Worm (Caenorhabditis elegans) whole organism, L3 larva: Measurements from ENCODE around the gene C13C4.6.

Experiments
- R02D3.7 ChIP-seq: fragments of 150-350 bp; optimal IDR thresholded peaks from 2 replicates; lab custom pipeline; 2014; ENCODE audit warnings: missing biosample characterization, missing genetic modification characterization
- ZK546.5 ChIP-seq: sonication (generic microtip); optimal IDR thresholded peaks from 2 replicates; lab custom pipeline; 2017; ENCODE audit warnings: missing biosample characterization, missing genetic modification characterization
- ama-1 ChIP-seq: fragments of 150-350 bp; optimal IDR thresholded peaks from 2 replicates; lab custom pipeline; 2018
- ceh-16 ChIP-seq: sonication (generic microtip); optimal IDR thresholded peaks from 2 replicates; lab custom pipeline; 2017; ENCODE audit warnings: missing biosample characterization, missing genetic modification characterization
- ceh-82 ChIP-seq: fragments of 150-350 bp; optimal IDR thresholded peaks from 2 replicates; lab custom pipeline; 2014; ENCODE audit warnings: missing biosample characterization, missing genetic modification characterization
- ceh-9 ChIP-seq: sonication (generic microtip); optimal IDR thresholded peaks from 2 replicates; lab custom pipeline; 2018; ENCODE audit warnings: missing biosample characterization, missing genetic modification characterization
- daf-12 ChIP-seq: fragments of 150-350 bp; optimal IDR thresholded peaks from 2 replicates; lab custom pipeline; 2014; ENCODE audit warnings: missing biosample characterization, missing genetic modification reagents, missing genetic modification characterization
- egl-27 ChIP-seq: sonication (generic microtip); optimal IDR thresholded peaks from 4 replicates; lab custom pipeline; 2017; ENCODE audit warnings: missing biosample characterization, missing genetic modification reagents, missing genetic modification characterization
- egl-5 ChIP-seq: fragments of 150-350 bp; optimal IDR thresholded peaks from 2 replicates; lab custom pipeline; 2017; ENCODE audit warnings: missing biosample characterization, missing genetic modification reagents, missing genetic modification characterization, inconsistent platforms
- elt-1 ChIP-seq: fragments of 150-350 bp; optimal IDR thresholded peaks from 2 replicates; lab custom pipeline; 2014; ENCODE audit warnings: missing biosample characterization, missing genetic modification characterization
- elt-3 ChIP-seq, 3 experiments: fragments of 150-350 bp in 1 of 3; sonication (generic microtip) in 2 of 3; optimal IDR thresholded peaks; 2 replicates in 2 of 3; 4 replicates in 1 of 3; lab custom pipeline; 2014 to 2017; ENCODE audit warnings: missing biosample characterization in 3 of 3, missing genetic modification characterization in 3 of 3
- fkh-2 ChIP-seq: fragments of 150-350 bp; optimal IDR thresholded peaks from 2 replicates; lab custom pipeline; 2014; ENCODE audit warnings: missing biosample characterization, missing genetic modification reagents, missing genetic modification characterization
- fos-1 ChIP-seq: fragments of 150-350 bp; optimal IDR thresholded peaks from 2 replicates; lab custom pipeline; 2014; ENCODE audit warnings: missing biosample characterization, missing genetic modification characterization
- hmg-11 ChIP-seq: sonication (generic microtip); optimal IDR thresholded peaks from 2 replicates; lab custom pipeline; 2016; ENCODE audit warnings: missing genetic modification characterization, missing compliant biosample characterization
- jun-1 ChIP-seq: fragments of 150-350 bp; optimal IDR thresholded peaks from 2 replicates; lab custom pipeline; 2014; ENCODE audit warnings: missing biosample characterization, missing genetic modification reagents, missing genetic modification characterization
- lin-15B ChIP-seq: fragments of 150-350 bp; optimal IDR thresholded peaks from 2 replicates; lab custom pipeline; 2014; ENCODE audit warnings: missing biosample characterization, missing genetic modification characterization
- lin-39 ChIP-seq: fragments of 150-350 bp; optimal IDR thresholded peaks from 2 replicates; lab custom pipeline; 2018; ENCODE audit warnings: missing biosample characterization, missing genetic modification reagents, missing genetic modification characterization
- lsy-12 ChIP-seq: sonication (generic microtip); optimal IDR thresholded peaks from 2 replicates; lab custom pipeline; 2016; ENCODE audit warnings: mild to moderate bottlenecking, missing genetic modification characterization, missing compliant biosample characterization
- mdl-1 ChIP-seq: fragments of 150-350 bp; optimal IDR thresholded peaks from 2 replicates; lab custom pipeline; 2014; ENCODE audit warnings: missing biosample characterization, missing genetic modification characterization
- mml-1 ChIP-seq: fragments of 150-350 bp; sonication (generic microtip); optimal IDR thresholded peaks from 3 replicates; lab custom pipeline; 2014; ENCODE audit warnings: missing biosample characterization, missing genetic modification characterization
- nhr-12 ChIP-seq: fragments of 150-350 bp; optimal IDR thresholded peaks from 2 replicates; lab custom pipeline; 2014; ENCODE audit warnings: missing biosample characterization, missing genetic modification characterization
- nhr-237 ChIP-seq: fragments of 150-350 bp; optimal IDR thresholded peaks from 2 replicates; lab custom pipeline; 2014; ENCODE audit warnings: missing biosample characterization, missing genetic modification characterization
- nhr-25 ChIP-seq: sonication (generic microtip); optimal IDR thresholded peaks from 2 replicates; lab custom pipeline; 2017; ENCODE audit warnings: missing biosample characterization, missing genetic modification characterization
- nhr-28 ChIP-seq: fragments of 150-350 bp; optimal IDR thresholded peaks from 2 replicates; lab custom pipeline; 2014; ENCODE audit warnings: missing biosample characterization, missing genetic modification characterization
- nhr-43 ChIP-seq: sonication (generic microtip); optimal IDR thresholded peaks from 2 replicates; lab custom pipeline; 2016; ENCODE audit warnings: mild to moderate bottlenecking, missing genetic modification characterization, missing compliant biosample characterization; ENCODE audit not compliant: poor library complexity, severe bottlenecking
- nhr-76 ChIP-seq: fragments of 150-350 bp; sonication (generic microtip); optimal IDR thresholded peaks from 5 replicates; lab custom pipeline; 2014; ENCODE audit warnings: missing biosample characterization, missing genetic modification characterization
- nhr-77 ChIP-seq: fragments of 150-350 bp; optimal IDR thresholded peaks from 2 replicates; lab custom pipeline; 2014; ENCODE audit warnings: missing biosample characterization, missing genetic modification characterization
- pha-4 ChIP-seq: fragments of 150-350 bp; optimal IDR thresholded peaks from 2 replicates; lab custom pipeline; 2014; ENCODE audit warnings: missing biosample characterization, missing genetic modification reagents, missing genetic modification characterization
- pqm-1 ChIP-seq: fragments of 150-350 bp; optimal IDR thresholded peaks from 2 replicates; lab custom pipeline; 2017; ENCODE audit warnings: missing biosample characterization, missing genetic modification characterization, inconsistent platforms
- sea-2 ChIP-seq: fragments of 150-350 bp; sonication (generic microtip); optimal IDR thresholded peaks from 4 replicates; lab custom pipeline; 2014; ENCODE audit warnings: missing biosample characterization, missing genetic modification reagents, missing genetic modification characterization
- skn-1 ChIP-seq: fragments of 150-350 bp; optimal IDR thresholded peaks from 2 replicates; lab custom pipeline; 2014; ENCODE audit warnings: missing biosample characterization, missing genetic modification characterization
- snpc-4 ChIP-seq: fragments of 150-350 bp; optimal IDR thresholded peaks from 2 replicates; lab custom pipeline; 2014; ENCODE audit warnings: missing biosample characterization, missing genetic modification characterization
- tbx-2 ChIP-seq: sonication (generic microtip); optimal IDR thresholded peaks from 2 replicates; lab custom pipeline; 2016; ENCODE audit warnings: mild to moderate bottlenecking, missing genetic modification characterization, missing compliant biosample characterization
- unc-39 ChIP-seq: sonication (generic microtip); optimal IDR thresholded peaks from 4 replicates; lab custom pipeline; 2017; ENCODE audit warnings: missing biosample characterization, missing genetic modification characterization
- unc-62 ChIP-seq: fragments of 150-350 bp; sonication (generic microtip); optimal IDR thresholded peaks from 4 replicates; lab custom pipeline; 2014; ENCODE audit warnings: missing biosample characterization, missing genetic modification reagents, missing genetic modification characterization
- zag-1 ChIP-seq: fragments of 150-350 bp; optimal IDR thresholded peaks from 2 replicates; lab custom pipeline; 2014; ENCODE audit warnings: missing biosample characterization, missing genetic modification characterization
- ztf-11 ChIP-seq: fragments of 150-350 bp; optimal IDR thresholded peaks from 2 replicates; lab custom pipeline; 2014; ENCODE audit warnings: missing biosample characterization, missing genetic modification characterization
- ztf-4 ChIP-seq: fragments of 150-350 bp; optimal IDR thresholded peaks from 2 replicates; lab custom pipeline; 2014; ENCODE audit warnings: missing biosample characterization, missing genetic modification characterization

C13C4.6 gene

DNA sequence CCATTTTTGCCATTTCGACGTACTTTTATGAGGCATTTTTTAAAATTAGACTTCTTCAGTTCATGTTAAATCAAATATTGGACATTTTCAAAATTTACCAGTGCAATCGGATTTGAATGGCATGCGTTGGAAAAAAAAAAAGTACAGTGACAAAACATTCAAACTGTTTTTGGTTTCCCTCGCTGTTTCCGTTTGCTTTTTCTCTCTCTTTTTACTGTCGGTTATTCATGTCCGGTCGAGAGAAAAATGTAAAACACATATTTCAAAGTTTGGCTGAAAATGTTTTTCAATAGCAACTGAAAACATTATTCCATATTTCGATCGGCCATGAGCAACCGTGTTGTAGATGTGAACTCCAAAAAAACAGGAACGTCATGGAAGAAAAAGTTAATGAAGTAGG is 19.3 kb downstream of the C13C4.6 start, which contains the start of gene C27A7.3:
Gene C27A7.3 (plus strand): TSS at position 301 of the 400 bp plus-strand sequence.
- TF ChIP-seq egl-27 (tag; lab: Kevin White, UChicago) (no peak), pqm-1 (tag; lab: Kevin White, UChicago) (no peak), lin-15B (tag; lab: Kevin White, UChicago) (no peak), ceh-9 (no peak), nhr-25 (tag; lab: Kevin White, UChicago) (no peak), R02D3.7 (tag; lab: Kevin White, UChicago) (no peak), tbx-2 (no peak), nhr-12 (tag; lab: Kevin White, UChicago) (no peak), unc-39 (tag; lab: Kevin White, UChicago) (no peak), nhr-28 (tag; lab: Kevin White, UChicago) (no peak), egl-5 (tag; lab: Kevin White, UChicago) (no peak), lin-39 (tag; lab: Kevin White, UChicago) (no peak), unc-62 (GFP tag; lab: Kevin White, UChicago) (no peak), nhr-237 (tag; lab: Kevin White, UChicago) (no peak), ama-1 (lab: Kevin White, UChicago) (no peak), nhr-43 (no peak), mdl-1 (no peak), elt-1 (tag; lab: Kevin White, UChicago) (no peak), daf-12 (tag; lab: Kevin White, UChicago) (no peak)
- TF ChIP-seq, all 47 proteins: peak for 0

DNA sequence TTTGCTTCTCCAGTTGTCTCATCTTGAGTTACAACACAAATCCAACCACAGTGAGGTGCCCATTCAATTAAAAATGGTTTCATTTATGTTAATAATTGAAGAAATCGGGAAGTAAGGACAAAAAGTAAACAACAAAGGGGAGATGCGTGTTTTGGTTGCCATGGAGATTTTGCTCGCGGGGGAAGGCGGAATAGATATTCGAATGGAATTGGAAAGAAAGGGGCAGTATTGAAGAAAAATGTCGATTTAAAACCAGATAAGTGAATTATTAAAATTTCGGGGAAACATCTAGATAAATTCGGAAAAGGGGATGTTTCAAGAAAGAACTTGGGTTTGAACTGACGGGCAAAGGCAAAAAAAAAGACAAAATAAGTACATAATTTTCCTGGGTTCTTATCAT is 29.2 kb downstream of the C13C4.6 start, which contains the start of gene che-11:
Gene che-11 (minus strand): TSS at position 101 of the 400 bp plus-strand sequence.
- no peak for TF ChIP-seq skn-1 (tag; lab: Kevin White, UChicago)
- no peak for TF ChIP-seq nhr-43
- TF ChIP-seq ztf-11 (tag; lab: Kevin White, UChicago), result no peak
- no peak for TF ChIP-seq elt-3 (tag; optimal IDR thresholded peaks at IDR 0.05; lab: Kevin White, UChicago)
- no peak for TF ChIP-seq ztf-4 (tag; lab: Kevin White, UChicago)
- TF ChIP-seq ceh-9, result no peak
- no peak for TF ChIP-seq lsy-12
- TF ChIP-seq zag-1, result no peak
- no peak for TF ChIP-seq fos-1
- no peak for TF ChIP-seq lin-39 (tag; lab: Kevin White, UChicago)
- no peak for TF ChIP-seq snpc-4 (tag; lab: Kevin White, UChicago)
- no peak for TF ChIP-seq hmg-11

DNA sequence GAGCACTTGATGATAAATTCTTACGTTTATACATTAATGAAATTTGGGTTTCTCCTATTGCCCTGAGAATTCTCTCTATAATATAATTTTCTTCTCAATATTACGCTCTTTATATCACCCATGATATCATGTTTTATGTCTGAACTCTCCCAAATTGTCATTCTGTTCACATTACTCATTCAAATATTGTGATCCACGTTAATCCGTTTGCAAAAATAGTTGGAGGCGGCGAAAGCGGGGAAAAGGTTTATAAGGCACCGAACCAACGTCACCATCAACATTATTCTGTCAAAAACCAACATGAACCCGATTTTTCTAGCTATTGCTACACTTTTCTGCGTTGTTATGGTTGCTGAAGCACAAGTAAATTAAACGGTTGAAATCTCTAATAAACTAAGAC is 31.5 kb downstream of the C13C4.6 start, which contains the start of gene C27A7.8:
Gene C27A7.8 (plus strand): TSS at position 301 of the 400 bp plus-strand sequence.
- no peak for TF ChIP-seq jun-1 (tag; lab: Kevin White, UChicago)
- no peak for TF ChIP-seq ceh-16 (tag; lab: Kevin White, UChicago)
- no peak for TF ChIP-seq pqm-1 (tag; lab: Kevin White, UChicago)
- TF ChIP-seq ztf-4 (tag; lab: Kevin White, UChicago), result no peak
- TF ChIP-seq pha-4 (tag; lab: Kevin White, UChicago), result no peak
- no peak for TF ChIP-seq nhr-76 (tag; lab: Kevin White, UChicago)
- no peak for TF ChIP-seq ZK546.5 (tag; lab: Kevin White, UChicago)
- no peak for TF ChIP-seq ceh-82
- TF ChIP-seq unc-62 (GFP tag; lab: Kevin White, UChicago), result no peak
- no peak for TF ChIP-seq R02D3.7 (tag; lab: Kevin White, UChicago)
- TF ChIP-seq, all 47 proteins: peak for 0

DNA sequence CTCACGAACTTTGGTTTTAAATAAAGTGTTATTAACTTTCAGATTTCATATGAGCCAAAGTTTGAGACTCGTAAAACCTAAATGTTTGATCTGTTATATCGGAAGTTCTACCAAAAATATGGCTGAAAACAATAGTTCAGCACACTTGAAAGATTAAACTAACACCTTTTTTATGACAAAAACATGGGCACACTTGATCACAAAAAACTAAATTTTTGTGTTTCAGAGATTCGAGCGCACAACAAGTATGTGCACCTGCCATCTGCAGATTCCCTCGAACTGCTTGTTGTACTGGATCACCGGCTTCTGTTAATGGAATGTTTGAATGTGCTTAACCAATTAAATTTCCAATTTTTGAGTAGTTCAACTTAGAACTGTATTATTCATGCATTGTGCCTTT is 32.4 kb downstream of the C13C4.6 start:
- TF ChIP-seq zag-1 (no peak), fos-1 (no peak), elt-1 (tag; lab: Kevin White, UChicago) (no peak), fkh-2 (tag; lab: Kevin White, UChicago) (no peak), mml-1 (tag; lab: Kevin White, UChicago) (no peak), mdl-1 (no peak), lsy-12 (no peak), lin-39 (tag; lab: Kevin White, UChicago) (no peak), nhr-77 (tag; lab: Kevin White, UChicago) (no peak), ceh-82 (no peak), sea-2 (GFP tag; lab: Kevin White, UChicago) (no peak)
